Fruit fly (Drosophila melanogaster) whole organism, embryonic: Measurements from ENCODE around the gene sky.

ENCODE experiments used
- Antp ChIP-seq: fragments of 200-800 bp; sonication (Bioruptor generic); optimal IDR thresholded peaks from 3 replicates; lab custom pipeline; 2016; ENCODE audit warnings: missing biosample characterization, missing genetic modification characterization
- Atf3 ChIP-seq: fragments of 200-800 bp; sonication (Bioruptor generic); optimal IDR thresholded peaks from 3 replicates; lab custom pipeline; 2016; ENCODE audit warnings: missing biosample characterization, missing genetic modification characterization
- Awh ChIP-seq: fragments of 200-800 bp; sonication (Bioruptor generic); IDR thresholded peaks from 2 replicates; pipeline ENCODE4, ENCODE4 v1.3.6; 2022; ENCODE audit warnings: missing biosample characterization, missing genetic modification characterization
- B-H1 ChIP-seq: fragments of 200-800 bp; sonication (Bioruptor generic); IDR thresholded peaks from 3 replicates; pipeline ENCODE4 v1.3.6; 2022; ENCODE audit warnings: missing biosample characterization, missing genetic modification characterization
- BEAF-32 ChIP-seq: fragments of 200-800 bp; sonication (Bioruptor generic); optimal IDR thresholded peaks from 3 replicates; lab custom pipeline; 2017; ENCODE audit warnings: missing biosample characterization, missing genetic modification characterization, mild to moderate bottlenecking, moderate library complexity, missing genetic modification reagents
- Bdp1 ChIP-seq: fragments of 200-800 bp; sonication (Bioruptor generic); optimal IDR thresholded peaks from 3 replicates; lab custom pipeline; 2016; ENCODE audit warnings: missing biosample characterization, missing genetic modification characterization
- CG10147 ChIP-seq: fragments of 200-800 bp; sonication (Bioruptor generic); optimal IDR thresholded peaks from 2 replicates; lab custom pipeline; 2019; ENCODE audit warnings: missing biosample characterization, mild to moderate bottlenecking, missing genetic modification characterization, moderate library complexity
- CG11560 ChIP-seq: fragments of 200-800 bp; sonication (Bioruptor generic); IDR thresholded peaks from 3 replicates; pipeline ENCODE4 v1.3.6; 2022; ENCODE audit warnings: missing biosample characterization, missing genetic modification characterization
- CG11696 ChIP-seq: fragments of 200-800 bp; sonication (Bioruptor generic); IDR thresholded peaks from 2 replicates; pipeline ENCODE4 v1.3.6; 2022; ENCODE audit warnings: missing biosample characterization, missing genetic modification characterization
- CG12299 ChIP-seq: fragments of 200-800 bp; sonication (Bioruptor generic); optimal IDR thresholded peaks from 2 replicates; lab custom pipeline; 2018; ENCODE audit warnings: missing biosample characterization, mild to moderate bottlenecking, missing genetic modification characterization
- CG1233 ChIP-seq: fragments of 200-800 bp; sonication (Bioruptor generic); optimal IDR thresholded peaks from 4 replicates; lab custom pipeline; 2018; ENCODE audit warnings: missing biosample characterization, mild to moderate bottlenecking, missing genetic modification characterization
- CG15479 ChIP-seq: fragments of 200-800 bp; sonication (Bioruptor generic); optimal IDR thresholded peaks from 3 replicates; lab custom pipeline; 2019; ENCODE audit warnings: missing biosample characterization, mild to moderate bottlenecking, missing genetic modification characterization, moderate library complexity
- CG16779 ChIP-seq: fragments of 200-800 bp; sonication (Bioruptor generic); IDR thresholded peaks from 2 replicates; pipeline ENCODE4 v1.3.6; 2022; ENCODE audit warnings: missing biosample characterization, missing genetic modification characterization
- CG17829 ChIP-seq: fragments of 200-800 bp; optimal IDR thresholded peaks from 2 replicates; lab custom pipeline; 2019; ENCODE audit warnings: missing biosample characterization, mild to moderate bottlenecking, missing genetic modification characterization, moderate library complexity
- CG18476 ChIP-seq: fragments of 200-800 bp; sonication (Bioruptor generic); optimal IDR thresholded peaks from 2 replicates; lab custom pipeline; 2016; ENCODE audit warnings: missing biosample characterization, mild to moderate bottlenecking, missing genetic modification characterization
- CG34376 ChIP-seq: fragments of 200-800 bp; sonication (Bioruptor generic); optimal IDR thresholded peaks from 2 replicates; lab custom pipeline; 2018; ENCODE audit warnings: missing biosample characterization, mild to moderate bottlenecking, missing genetic modification characterization
- CG4282 ChIP-seq: fragments of 200-800 bp; sonication (Bioruptor generic); optimal IDR thresholded peaks from 2 replicates; lab custom pipeline; 2016; ENCODE audit warnings: missing biosample characterization, missing genetic modification characterization
- CG5245 ChIP-seq: fragments of 200-800 bp; sonication (Bioruptor generic); optimal IDR thresholded peaks from 3 replicates; lab custom pipeline; 2016; ENCODE audit warnings: missing biosample characterization, missing genetic modification characterization
- CG8924 ChIP-seq: fragments of 200-800 bp; optimal IDR thresholded peaks from 3 replicates; lab custom pipeline; 2019; ENCODE audit warnings: missing biosample characterization, mild to moderate bottlenecking, missing genetic modification characterization, moderate library complexity
- CoRest ChIP-seq: fragments of 200-800 bp; sonication (Bioruptor generic); optimal IDR thresholded peaks from 3 replicates; lab custom pipeline; 2018; ENCODE audit warnings: missing biosample characterization, mild to moderate bottlenecking, missing genetic modification characterization, moderate library complexity
- Eip74EF ChIP-seq, 2 experiments: fragments of 200-800 bp in 1 of 2; fragments of >200 bp in 1 of 2; sonication (Bioruptor generic) in 1 of 2; optimal IDR thresholded peaks; 2 replicates each; lab custom pipeline; 2017 to 2019; ENCODE audit warnings: missing biosample characterization in 2 of 2, missing genetic modification characterization in 2 of 2, mild to moderate bottlenecking in 1 of 2, moderate library complexity in 1 of 2
- Ets65A ChIP-seq: fragments of 200-800 bp; sonication (Bioruptor generic); peaks from one replicate; lab custom pipeline; 2016; ENCODE audit warnings: missing biosample characterization, missing genetic modification characterization
- GATAe ChIP-seq: fragments of 200-800 bp; sonication (Bioruptor generic); conservative IDR thresholded peaks from 2 replicates; pipeline ENCODE4 v1.3.6; 2022; ENCODE audit warnings: missing biosample characterization, missing genetic modification characterization
- HHEX ChIP-seq: fragments of 200-800 bp; sonication (Bioruptor generic); optimal IDR thresholded peaks from 3 replicates; lab custom pipeline; 2017; ENCODE audit warnings: missing biosample characterization, mild to moderate bottlenecking, missing genetic modification characterization, missing genetic modification reagents
- Hey ChIP-seq: fragments of 200-800 bp; sonication (Bioruptor generic); optimal IDR thresholded peaks from 3 replicates; lab custom pipeline; 2018; ENCODE audit warnings: missing biosample characterization, mild to moderate bottlenecking, missing genetic modification characterization
- HmgD ChIP-seq: fragments of 200-800 bp; sonication (Bioruptor generic); optimal IDR thresholded peaks from 3 replicates; lab custom pipeline; 2016; ENCODE audit warnings: missing biosample characterization, missing genetic modification characterization
- Jarid2 ChIP-seq: fragments of 200-800 bp; sonication (Bioruptor generic); optimal IDR thresholded peaks from 3 replicates; lab custom pipeline; 2017; ENCODE audit warnings: mild to moderate bottlenecking, missing biosample characterization, missing genetic modification reagents, missing genetic modification characterization
- NC2β ChIP-seq: fragments of 200-800 bp; sonication (Bioruptor generic); optimal IDR thresholded peaks from 2 replicates; lab custom pipeline; 2016; ENCODE audit warnings: missing biosample characterization, missing genetic modification characterization
- Ssrp ChIP-seq: fragments of 200-800 bp; sonication (Bioruptor generic); optimal IDR thresholded peaks from 2 replicates; lab custom pipeline; 2018; ENCODE audit warnings: missing biosample characterization, mild to moderate bottlenecking, missing genetic modification characterization, moderate library complexity
- Vsx1 ChIP-seq: fragments of 200-800 bp; sonication (Bioruptor generic); optimal IDR thresholded peaks from 2 replicates; lab custom pipeline; 2017; ENCODE audit warnings: missing biosample characterization, mild to moderate bottlenecking, missing genetic modification characterization, missing genetic modification reagents
- ab ChIP-seq: fragments of 200-800 bp; sonication (Bioruptor generic); optimal IDR thresholded peaks from 2 replicates; lab custom pipeline; 2016; ENCODE audit warnings: missing biosample characterization, missing genetic modification characterization
- cato ChIP-seq: fragments of 200-800 bp; sonication (Bioruptor generic); optimal IDR thresholded peaks from 2 replicates; lab custom pipeline; 2016; ENCODE audit warnings: missing biosample characterization, missing genetic modification characterization, borderline replicate concordance
- crol ChIP-seq: fragments of 200-800 bp; sonication (Bioruptor generic); IDR thresholded peaks from 2 replicates; pipeline ENCODE4 v1.3.6; 2022; ENCODE audit warnings: missing biosample characterization, missing genetic modification characterization
- ewg ChIP-seq: fragments of 200-800 bp; sonication (Bioruptor generic); optimal IDR thresholded peaks from 3 replicates; lab custom pipeline; 2017; ENCODE audit warnings: mild to moderate bottlenecking, missing biosample characterization, missing genetic modification reagents, missing genetic modification characterization
- gt ChIP-seq: fragments of 200-800 bp; sonication (Bioruptor generic); IDR thresholded peaks from 2 replicates; pipeline ENCODE4 v1.3.6; 2022; ENCODE audit warnings: missing biosample characterization, missing genetic modification characterization
- her ChIP-seq: fragments of 200-800 bp; sonication (Bioruptor generic); optimal IDR thresholded peaks from 2 replicates; lab custom pipeline; 2016; ENCODE audit warnings: missing biosample characterization, missing genetic modification characterization
- knrl ChIP-seq: fragments of 200-800 bp; sonication (Bioruptor generic); IDR thresholded peaks from 3 replicates; pipeline ENCODE4 v1.3.6; 2022; ENCODE audit warnings: missing biosample characterization, missing genetic modification characterization; ENCODE audit not compliant: partially characterized antibody
- nau ChIP-seq: fragments of 200-800 bp; sonication (Bioruptor generic); optimal IDR thresholded peaks from 3 replicates; lab custom pipeline; 2017; ENCODE audit warnings: missing biosample characterization, mild to moderate bottlenecking, missing genetic modification characterization, missing genetic modification reagents
- pfk ChIP-seq: fragments of 200-800 bp; sonication (Bioruptor generic); optimal IDR thresholded peaks from 2 replicates; lab custom pipeline; 2018; ENCODE audit warnings: missing biosample characterization, mild to moderate bottlenecking, missing genetic modification characterization, moderate library complexity
- pros ChIP-seq: fragments of 200-800 bp; sonication (Bioruptor generic); optimal IDR thresholded peaks from 3 replicates; lab custom pipeline; 2019; ENCODE audit warnings: missing biosample characterization, mild to moderate bottlenecking, missing genetic modification characterization, moderate library complexity
- ranshi ChIP-seq: fragments of 200-800 bp; sonication (Bioruptor generic); IDR thresholded peaks from 2 replicates; pipeline ENCODE4 v1.3.6; 2022; ENCODE audit warnings: missing biosample characterization, missing genetic modification characterization
- repo ChIP-seq: fragments of 200-800 bp; sonication (Bioruptor generic); optimal IDR thresholded peaks from 2 replicates; lab custom pipeline; 2016; ENCODE audit warnings: missing biosample characterization, missing genetic modification characterization
- row ChIP-seq: fragments of 200-800 bp; sonication (Bioruptor generic); IDR thresholded peaks from 3 replicates; pipeline ENCODE4 v1.3.6; 2022; ENCODE audit warnings: missing biosample characterization, missing genetic modification characterization
- salm ChIP-seq: fragments of 200-800 bp; sonication (Bioruptor generic); optimal IDR thresholded peaks from 2 replicates; lab custom pipeline; 2018; ENCODE audit warnings: missing biosample characterization, mild to moderate bottlenecking, missing genetic modification characterization
- sna ChIP-seq: fragments of 200-800 bp; sonication (Bioruptor generic); IDR thresholded peaks from 2 replicates; pipeline ENCODE4 v1.3.6; 2022; ENCODE audit warnings: missing biosample characterization, missing genetic modification characterization; ENCODE audit not compliant: partially characterized antibody
- sug ChIP-seq: fragments of 200-800 bp; optimal IDR thresholded peaks from 2 replicates; lab custom pipeline; 2019; ENCODE audit warnings: missing biosample characterization, mild to moderate bottlenecking, missing genetic modification characterization, moderate library complexity
- wek ChIP-seq: fragments of 200-800 bp; sonication (Bioruptor generic); optimal IDR thresholded peaks from 3 replicates; lab custom pipeline; 2018; ENCODE audit warnings: missing biosample characterization, mild to moderate bottlenecking, missing genetic modification characterization, moderate library complexity
- zen ChIP-seq: fragments of 200-800 bp; sonication (Bioruptor generic); optimal IDR thresholded peaks from 3 replicates; lab custom pipeline; 2018; ENCODE audit warnings: missing biosample characterization, mild to moderate bottlenecking, missing genetic modification characterization, moderate library complexity
- zfh1 ChIP-seq: fragments of 200-800 bp; sonication (Bioruptor generic); IDR thresholded peaks from 3 replicates; pipeline ENCODE4 v1.3.6; 2022; ENCODE audit warnings: missing biosample characterization, missing genetic modification characterization

sky gene

dm6 chr2L:20950421-20951108 lies 31.8 kb upstream of the sky start (continued):
- no peak; the same call in 1 of the 2 replicates for TF ChIP-seq Awh (GFP tag; lab: Robert Waterston, UW)
- TF ChIP-seq HmgD, result no peak
- TF ChIP-seq Bdp1 (GFP tag; lab: Kevin White, UChicago), result peak; percentile 18
- TF ChIP-seq ranshi (GFP tag; lab: Robert Waterston, UW), result peak; percentile 65
- peak; percentile 11 for TF ChIP-seq CG18476 (GFP tag; lab: Kevin White, UChicago)
- no peak for TF ChIP-seq NC2β (GFP tag; lab: Kevin White, UChicago)
- TF ChIP-seq Atf3 (GFP tag; lab: Kevin White, UChicago), result peak; percentile 11
- TF ChIP-seq CG10147, result peak; percentile 34
- TF ChIP-seq CG16779 (GFP tag; lab: Robert Waterston, UW), result no peak
- peak in 1 of 2 experiments; percentile 15 for TF ChIP-seq Eip74EF (GFP tag; optimal IDR thresholded peaks at IDR 0.05; lab: Kevin White, UChicago)
- no peak for TF ChIP-seq BEAF-32 (GFP tag; lab: Kevin White, UChicago)
- TF ChIP-seq sug (tag; lab: Kevin White, UChicago), result no peak
- peak; percentile 25 for TF ChIP-seq HHEX
- TF ChIP-seq CG8924 (tag; lab: Kevin White, UChicago), result peak; percentile 55
- no peak for TF ChIP-seq CG5245 (GFP tag; lab: Kevin White, UChicago)
- no peak for TF ChIP-seq knrl
- TF ChIP-seq her (GFP tag; lab: Kevin White, UChicago), result no peak
- TF ChIP-seq CG12299 (tag; lab: Kevin White, UChicago), result no peak
- TF ChIP-seq Vsx1 (GFP tag; lab: Kevin White, UChicago), result peak; percentile 2
- no peak for TF ChIP-seq pros (GFP tag; lab: Kevin White, UChicago)
- peak; percentile 79 for TF ChIP-seq row (GFP tag; lab: Robert Waterston, UW)
- no peak for TF ChIP-seq nau (GFP tag; lab: Kevin White, UChicago)
- peak; percentile 35 for TF ChIP-seq Antp (GFP tag; lab: Kevin White, UChicago)
- no peak for TF ChIP-seq CG1233 (GFP tag; lab: Kevin White, UChicago)
- TF ChIP-seq zfh1, result peak; percentile 73
- no peak for TF ChIP-seq CG4282
- TF ChIP-seq crol (GFP tag; lab: Robert Waterston, UW), result peak; percentile 61; the same call in 1 of the 2 replicates
- TF ChIP-seq CoRest (tag; lab: Kevin White, UChicago), result peak; percentile 71
- TF ChIP-seq CG17829 (tag; lab: Kevin White, UChicago), result no peak
- no peak for TF ChIP-seq Hey (tag; lab: Kevin White, UChicago)
- no peak for TF ChIP-seq GATAe (GFP tag; lab: Robert Waterston, UW)
- TF ChIP-seq CG34376 (GFP tag; lab: Kevin White, UChicago), result no peak
- TF ChIP-seq wek (GFP tag; lab: Kevin White, UChicago), result no peak
- no peak for TF ChIP-seq ab (GFP tag; lab: Kevin White, UChicago)
- TF ChIP-seq salm (tag; lab: Kevin White, UChicago), result peak; percentile 34
- TF ChIP-seq pfk (GFP tag; lab: Kevin White, UChicago), result no peak
- peak; percentile 42 for TF ChIP-seq ewg (GFP tag; lab: Kevin White, UChicago)
- no peak for TF ChIP-seq zen (tag; lab: Kevin White, UChicago)
- TF ChIP-seq cato, result peak; percentile 4
- TF ChIP-seq Ets65A (GFP tag; lab: Kevin White, UChicago), result peak; percentile 94
- no peak for TF ChIP-seq Jarid2 (GFP tag; lab: Kevin White, UChicago)
- TF ChIP-seq CG15479 (GFP tag; lab: Kevin White, UChicago), result no peak
- TF ChIP-seq B-H1, result no peak
- no peak for TF ChIP-seq CG11696 (GFP tag; lab: Robert Waterston, UW)
- no peak for TF ChIP-seq sna (GFP tag; lab: Robert Waterston, UW)
- peak; percentile 30 for TF ChIP-seq repo (GFP tag; lab: Kevin White, UChicago)
- TF ChIP-seq CG11560 (tag; lab: Robert Waterston, UW), result 0 out of 3 replicates have a peak, but pooled peaks have one; percentile 44
- no peak for TF ChIP-seq gt
- peak; percentile 17 for TF ChIP-seq Ssrp (tag; lab: Kevin White, UChicago)
